Fruit fly (Drosophila melanogaster) whole organism, embryonic: ENCODE data around the gene MED27.

ENCODE experiments used
- Atf6 ChIP-seq: fragments of 200-800 bp; sonication (Bioruptor generic); IDR thresholded peaks from 2 replicates; pipeline ENCODE4 v1.3.6; 2022; ENCODE audit warnings: missing biosample characterization, missing genetic modification characterization
- CG10147 ChIP-seq: fragments of 200-800 bp; sonication (Bioruptor generic); optimal IDR thresholded peaks from 2 replicates; lab custom pipeline; 2019; ENCODE audit warnings: missing biosample characterization, mild to moderate bottlenecking, missing genetic modification characterization, moderate library complexity
- CG10366 ChIP-seq: fragments of 200-800 bp; sonication (Bioruptor generic); IDR thresholded peaks from 2 replicates; pipeline ENCODE4 v1.3.6; 2022; ENCODE audit warnings: missing biosample characterization, missing genetic modification characterization
- CG10431 ChIP-seq: fragments of 200-800 bp; sonication (Bioruptor generic); optimal IDR thresholded peaks from 3 replicates; lab custom pipeline; 2018; ENCODE audit warnings: missing biosample characterization, mild to moderate bottlenecking, missing genetic modification characterization
- CG12155 ChIP-seq: fragments of 200-800 bp; sonication (Bioruptor generic); optimal IDR thresholded peaks from 3 replicates; lab custom pipeline; 2016; ENCODE audit warnings: missing biosample characterization, missing genetic modification characterization
- CG13296 ChIP-seq: fragments of 200-800 bp; sonication (Bioruptor generic); optimal IDR thresholded peaks from 3 replicates; lab custom pipeline; 2018; ENCODE audit warnings: missing biosample characterization, mild to moderate bottlenecking, missing genetic modification characterization
- CG14050 ChIP-seq: fragments of 200-800 bp; sonication (Bioruptor generic); IDR thresholded peaks from 3 replicates; pipeline ENCODE4 v1.3.6; 2022; ENCODE audit warnings: missing biosample characterization, missing genetic modification characterization
- CG1832 ChIP-seq: fragments of 200-800 bp; sonication (Bioruptor generic); optimal IDR thresholded peaks from 2 replicates; lab custom pipeline; 2017; ENCODE audit warnings: missing biosample characterization, mild to moderate bottlenecking, missing genetic modification characterization, inconsistent platforms
- CG18599 ChIP-seq: fragments of 200-800 bp; sonication (Bioruptor generic); optimal IDR thresholded peaks from 3 replicates; lab custom pipeline; 2017; ENCODE audit warnings: missing biosample characterization, missing genetic modification characterization, mild to moderate bottlenecking, moderate library complexity, missing genetic modification reagents
- CG2116 ChIP-seq: fragments of 200-800 bp; sonication (Bioruptor generic); optimal IDR thresholded peaks from 3 replicates; lab custom pipeline; 2018; ENCODE audit warnings: missing biosample characterization, mild to moderate bottlenecking, missing genetic modification characterization
- CG2202 ChIP-seq: fragments of 200-800 bp; sonication (Bioruptor generic); optimal IDR thresholded peaks from 2 replicates; lab custom pipeline; 2018; ENCODE audit warnings: missing biosample characterization, mild to moderate bottlenecking, missing genetic modification characterization
- CG30020 ChIP-seq: fragments of 200-800 bp; optimal IDR thresholded peaks from 2 replicates; lab custom pipeline; 2019; ENCODE audit warnings: missing biosample characterization, mild to moderate bottlenecking, missing genetic modification characterization, moderate library complexity
- CG31441 ChIP-seq: fragments of 200-800 bp; sonication (Bioruptor generic); IDR thresholded peaks from 2 replicates; pipeline ENCODE4 v1.3.6; 2022; ENCODE audit warnings: missing biosample characterization, missing genetic modification characterization
- CG3847 ChIP-seq: fragments of 200-800 bp; sonication (Bioruptor generic); IDR thresholded peaks from 2 replicates; pipeline ENCODE4 v1.3.6; 2022; ENCODE audit warnings: missing biosample characterization, missing genetic modification characterization
- CG6272 ChIP-seq: fragments of 200-800 bp; sonication (Bioruptor generic); IDR thresholded peaks from 2 replicates; pipeline ENCODE4 v1.3.6; 2022; ENCODE audit warnings: missing biosample characterization, missing genetic modification characterization
- CG6813 ChIP-seq: fragments of 200-800 bp; sonication (Bioruptor generic); optimal IDR thresholded peaks from 2 replicates; lab custom pipeline; 2017; ENCODE audit warnings: missing biosample characterization, missing genetic modification characterization, mild to moderate bottlenecking, moderate library complexity, missing genetic modification reagents
- CG6854 ChIP-seq: fragments of 200-800 bp; sonication (Bioruptor generic); optimal IDR thresholded peaks from 3 replicates; lab custom pipeline; 2017; ENCODE audit warnings: missing biosample characterization, mild to moderate bottlenecking, missing genetic modification characterization
- CG7357 ChIP-seq: fragments of 200-800 bp; sonication (Bioruptor generic); IDR thresholded peaks from 3 replicates; pipeline ENCODE4 v1.3.6; 2022; ENCODE audit warnings: missing biosample characterization, missing genetic modification characterization
- CG9609 ChIP-seq: fragments of 200-800 bp; sonication (Bioruptor generic); optimal IDR thresholded peaks from 3 replicates; lab custom pipeline; 2016; ENCODE audit warnings: missing biosample characterization, missing genetic modification characterization
- CG9817 ChIP-seq: fragments of 200-800 bp; sonication (Bioruptor generic); optimal IDR thresholded peaks from 2 replicates; lab custom pipeline; 2018; ENCODE audit warnings: missing biosample characterization, mild to moderate bottlenecking, missing genetic modification characterization, moderate library complexity
- CG9932 ChIP-seq: fragments of 200-800 bp; sonication (Bioruptor generic); IDR thresholded peaks from 2 replicates; pipeline ENCODE4 v1.3.6; 2022; ENCODE audit warnings: missing biosample characterization, missing genetic modification characterization
- Chrac-16 ChIP-seq: fragments of 200-800 bp; sonication (Bioruptor generic); optimal IDR thresholded peaks from 3 replicates; lab custom pipeline; 2016; ENCODE audit warnings: missing biosample characterization, missing genetic modification characterization
- Dip3 ChIP-seq: fragments of 200-800 bp; sonication (Bioruptor generic); optimal IDR thresholded peaks from 3 replicates; lab custom pipeline; 2016; ENCODE audit warnings: missing biosample characterization, missing genetic modification characterization
- Med ChIP-seq: fragments of 200-800 bp; sonication (Bioruptor generic); peaks from one replicate; lab custom pipeline; 2016; ENCODE audit warnings: missing biosample characterization, missing genetic modification characterization, mild to moderate bottlenecking, inconsistent platforms, moderate library complexity
- Mes4 ChIP-seq: fragments of 200-800 bp; sonication (Bioruptor generic); optimal IDR thresholded peaks from 2 replicates; lab custom pipeline; 2016; ENCODE audit warnings: missing biosample characterization, missing genetic modification characterization
- Pdp1 ChIP-seq, 2 experiments: fragments of 200-800 bp; sonication (Bioruptor generic); optimal IDR thresholded peaks; 3 replicates each; lab custom pipeline; 2016; ENCODE audit warnings: missing biosample characterization in 2 of 2, missing genetic modification characterization in 2 of 2, mild to moderate bottlenecking in 1 of 2, moderate library complexity in 1 of 2
- Side ChIP-seq: fragments of 200-800 bp; sonication (Bioruptor generic); optimal IDR thresholded peaks from 2 replicates; lab custom pipeline; 2016; ENCODE audit warnings: missing biosample characterization, missing genetic modification characterization
- Six4 ChIP-seq: fragments of 200-800 bp; sonication (Bioruptor generic); optimal IDR thresholded peaks from 2 replicates; lab custom pipeline; 2016; ENCODE audit warnings: missing biosample characterization, missing genetic modification characterization
- Trl ChIP-seq, 3 experiments: fragments of >200 bp in 2 of 3; fragments of 200-800 bp in 1 of 3; sonication (Bioruptor generic) in 1 of 3; optimal IDR thresholded peaks; 2 replicates in 1 of 3; 3 replicates in 2 of 3; lab custom pipeline; 2016 to 2017; ENCODE audit warnings: missing biosample characterization in 1 of 3, missing genetic modification characterization in 1 of 3
- abd-A ChIP-seq: fragments of 200-800 bp; sonication (Bioruptor generic); optimal IDR thresholded peaks from 3 replicates; lab custom pipeline; 2019; ENCODE audit warnings: missing biosample characterization, mild to moderate bottlenecking, missing genetic modification characterization, moderate library complexity
- bab2 ChIP-seq: fragments of 200-800 bp; sonication (Bioruptor generic); optimal IDR thresholded peaks from 2 replicates; lab custom pipeline; 2016; ENCODE audit warnings: missing biosample characterization, missing genetic modification characterization
- bbx ChIP-seq: fragments of 200-800 bp; sonication (Bioruptor generic); IDR thresholded peaks from 2 replicates; pipeline ENCODE4 v1.3.6; 2022; ENCODE audit warnings: missing biosample characterization, missing genetic modification characterization; ENCODE audit not compliant: partially characterized antibody
- cg ChIP-seq: fragments of 200-800 bp; sonication (Bioruptor generic); optimal IDR thresholded peaks from 3 replicates; lab custom pipeline; 2019; ENCODE audit warnings: missing biosample characterization, mild to moderate bottlenecking, missing genetic modification characterization, moderate library complexity
- ci ChIP-seq: fragments of 200-800 bp; sonication (Bioruptor generic); IDR thresholded peaks from 3 replicates; pipeline ENCODE4 v1.3.6; 2022; ENCODE audit warnings: missing biosample characterization, missing genetic modification characterization
- crol ChIP-seq: fragments of 200-800 bp; sonication (Bioruptor generic); IDR thresholded peaks from 2 replicates; pipeline ENCODE4 v1.3.6; 2022; ENCODE audit warnings: missing biosample characterization, missing genetic modification characterization
- nerfin-1 ChIP-seq: fragments of 200-800 bp; sonication (Bioruptor generic); optimal IDR thresholded peaks from 3 replicates; lab custom pipeline; 2019; ENCODE audit warnings: missing biosample characterization, mild to moderate bottlenecking, missing genetic modification characterization, moderate library complexity
- pfk ChIP-seq: fragments of 200-800 bp; sonication (Bioruptor generic); optimal IDR thresholded peaks from 2 replicates; lab custom pipeline; 2018; ENCODE audit warnings: missing biosample characterization, mild to moderate bottlenecking, missing genetic modification characterization, moderate library complexity
- sens ChIP-seq: fragments of 200-800 bp; sonication (Bioruptor generic); peaks from one replicate; lab custom pipeline; 2016; ENCODE audit warnings: missing biosample characterization, missing genetic modification characterization
- sug ChIP-seq: fragments of 200-800 bp; optimal IDR thresholded peaks from 2 replicates; lab custom pipeline; 2019; ENCODE audit warnings: missing biosample characterization, mild to moderate bottlenecking, missing genetic modification characterization, moderate library complexity
- tgo ChIP-seq: fragments of 200-800 bp; sonication (Bioruptor generic); IDR thresholded peaks from 3 replicates; pipeline ENCODE4 v1.3.6; 2022; ENCODE audit warnings: missing biosample characterization, missing genetic modification characterization
- trem ChIP-seq: fragments of 200-800 bp; optimal IDR thresholded peaks from 3 replicates; lab custom pipeline; 2019; ENCODE audit warnings: missing biosample characterization, mild to moderate bottlenecking, missing genetic modification characterization, moderate library complexity
- usp ChIP-seq: fragments of >200 bp; optimal IDR thresholded peaks from 2 replicates; lab custom pipeline; 2017; ENCODE audit warnings: missing biosample characterization, missing genetic modification characterization
- zf30C ChIP-seq: fragments of 200-800 bp; sonication (Bioruptor generic); optimal IDR thresholded peaks from 3 replicates; lab custom pipeline; 2018; ENCODE audit warnings: missing biosample characterization, mild to moderate bottlenecking, missing genetic modification characterization

MED27 gene

dm6 chr3R:5670660-5671264 is 15.8 kb downstream of the MED27 start (continued):
- TF ChIP-seq bab2 (GFP tag; lab: Kevin White, UChicago) (no peak), usp (GFP tag; lab: Kevin White, UChicago) (no peak), CG10147 (no peak), trem (tag; lab: Kevin White, UChicago) (peak; percentile 37), Atf6 (GFP tag; lab: Robert Waterston, UW) (no peak), Med (GFP tag; lab: Kevin White, UChicago) (peak; percentile 1), CG10431 (GFP tag; lab: Kevin White, UChicago) (no peak), CG7357 (GFP tag; lab: Robert Waterston, UW) (no peak)

- TF ChIP-seq Side (no peak), Six4 (GFP tag; lab: Kevin White, UChicago) (no peak), Chrac-16 (GFP tag; lab: Kevin White, UChicago) (no peak), ci (no peak), CG9932 (no peak), Pdp1 (GFP tag; optimal IDR thresholded peaks at IDR 0.05; lab: Kevin White, UChicago) (peak in 1 of 2 experiments; percentile 41), CG6813 (GFP tag; lab: Kevin White, UChicago) (no peak), abd-A (tag; lab: Kevin White, UChicago) (no peak), CG18599 (GFP tag; lab: Kevin White, UChicago) (no peak), CG12155 (GFP tag; lab: Kevin White, UChicago) (no peak), CG31441 (GFP tag; lab: Robert Waterston, UW) (no peak), CG9817 (no peak), Dip3 (GFP tag; lab: Kevin White, UChicago) (no peak), CG6854 (GFP tag; lab: Kevin White, UChicago) (no peak), CG30020 (tag; lab: Kevin White, UChicago) (no peak), crol (GFP tag; lab: Robert Waterston, UW) (peak; percentile 77), sug (tag; lab: Kevin White, UChicago) (peak; percentile 25), bab2 (GFP tag; lab: Kevin White, UChicago) (no peak), CG2116 (GFP tag; lab: Kevin White, UChicago) (no peak), pfk (GFP tag; lab: Kevin White, UChicago) (no peak), bbx (GFP tag; lab: Robert Waterston, UW) (no peak), CG14050 (GFP tag; lab: Robert Waterston, UW) (no peak), Mes4 (GFP tag; lab: Kevin White, UChicago) (no peak), CG2202 (tag; lab: Kevin White, UChicago) (no peak), CG9609 (GFP tag; lab: Kevin White, UChicago) (no peak), CG1832 (GFP tag; lab: Kevin White, UChicago) (no peak), zf30C (GFP tag; lab: Kevin White, UChicago) (peak; percentile 35), cg (GFP tag; lab: Kevin White, UChicago) (peak; percentile 22), CG6272 (no peak), Trl (optimal IDR thresholded peaks at IDR 0.05; lab: Kevin White, UChicago) (peak in 1 of 2 experiments; percentile 32), Trl (GFP tag; optimal IDR thresholded peaks at IDR 0.05; lab: Kevin White, UChicago) (no peak), sens (GFP tag; lab: Kevin White, UChicago) (peak; percentile 24), tgo (GFP tag; lab: Robert Waterston, UW) (no peak), CG13296 (no peak), CG10366 (GFP tag; lab: Robert Waterston, UW) (no peak), CG3847 (GFP tag; lab: Robert Waterston, UW) (no peak), nerfin-1 (no peak)
Measured at dm6 chr3R:5671265-5671663, 16.3 kb downstream of the MED27 start.
